Fruit fly (Drosophila melanogaster) S2 (cell line): ENCODE measurements around the gene Ugt37D1.

Experiments used
- CG8478 ChIP-seq: fragments of >200 bp; optimal IDR thresholded peaks from 2 replicates; lab custom pipeline; 2018
- CTCF ChIP-seq, 2 experiments: fragments of >200 bp; optimal IDR thresholded peaks; 2 replicates each; lab custom pipeline; 2018

- TF ChIP-seq CTCF (optimal IDR thresholded peaks at IDR 0.05; lab: Kevin White, UChicago) (no peak), CG8478 (no peak)
Measured at dm6 chr2L:16816750-16817087, 17.9 kb downstream of the Ugt37D1 start.
